Fruit fly (Drosophila melanogaster) whole organism, embryonic: Measurements from ENCODE around the gene CG6567.

Experiments
- Ada2b ChIP-seq: fragments of 200-800 bp; sonication (Bioruptor generic); IDR thresholded peaks from 2 replicates; pipeline ENCODE4 v1.3.6; 2022; ENCODE audit warnings: missing biosample characterization, missing genetic modification characterization
- Antp ChIP-seq: fragments of 200-800 bp; sonication (Bioruptor generic); optimal IDR thresholded peaks from 3 replicates; lab custom pipeline; 2016; ENCODE audit warnings: missing biosample characterization, missing genetic modification characterization
- Bteb2 ChIP-seq: fragments of 200-800 bp; sonication (Bioruptor generic); optimal IDR thresholded peaks from 2 replicates; lab custom pipeline; 2016; ENCODE audit warnings: missing biosample characterization, missing genetic modification characterization
- C15 ChIP-seq: fragments of 200-800 bp; sonication (Bioruptor generic); IDR thresholded peaks from 3 replicates; pipeline ENCODE4 v1.3.6; 2022; ENCODE audit warnings: missing biosample characterization, missing genetic modification characterization
- CG10147 ChIP-seq: fragments of 200-800 bp; sonication (Bioruptor generic); optimal IDR thresholded peaks from 2 replicates; lab custom pipeline; 2019; ENCODE audit warnings: missing biosample characterization, mild to moderate bottlenecking, missing genetic modification characterization, moderate library complexity
- CG11093 ChIP-seq: fragments of 200-800 bp; sonication (Bioruptor generic); IDR thresholded peaks from 3 replicates; pipeline ENCODE4 v1.3.6; 2022; ENCODE audit warnings: missing biosample characterization, missing genetic modification characterization
- CG11696 ChIP-seq: fragments of 200-800 bp; sonication (Bioruptor generic); IDR thresholded peaks from 2 replicates; pipeline ENCODE4 v1.3.6; 2022; ENCODE audit warnings: missing biosample characterization, missing genetic modification characterization
- CG12155 ChIP-seq: fragments of 200-800 bp; sonication (Bioruptor generic); optimal IDR thresholded peaks from 3 replicates; lab custom pipeline; 2016; ENCODE audit warnings: missing biosample characterization, missing genetic modification characterization
- CG1233 ChIP-seq: fragments of 200-800 bp; sonication (Bioruptor generic); optimal IDR thresholded peaks from 4 replicates; lab custom pipeline; 2018; ENCODE audit warnings: missing biosample characterization, mild to moderate bottlenecking, missing genetic modification characterization
- CG13123 ChIP-seq: fragments of 200-800 bp; sonication (Bioruptor generic); optimal IDR thresholded peaks from 2 replicates; lab custom pipeline; 2016; ENCODE audit warnings: missing biosample characterization, missing genetic modification characterization
- CG15696 ChIP-seq: fragments of 200-800 bp; sonication (Bioruptor generic); optimal IDR thresholded peaks from 2 replicates; lab custom pipeline; 2019; ENCODE audit warnings: missing biosample characterization, mild to moderate bottlenecking, missing genetic modification characterization, moderate library complexity
- CG17802 ChIP-seq: fragments of 200-800 bp; sonication (Bioruptor generic); optimal IDR thresholded peaks from 2 replicates; lab custom pipeline; 2018; ENCODE audit warnings: missing biosample characterization, mild to moderate bottlenecking, missing genetic modification characterization, moderate library complexity
- CG17912 ChIP-seq: fragments of 200-800 bp; sonication (Bioruptor generic); optimal IDR thresholded peaks from 2 replicates; lab custom pipeline; 2018; ENCODE audit warnings: missing biosample characterization, mild to moderate bottlenecking, missing genetic modification characterization
- CG18599 ChIP-seq: fragments of 200-800 bp; sonication (Bioruptor generic); optimal IDR thresholded peaks from 3 replicates; lab custom pipeline; 2017; ENCODE audit warnings: missing biosample characterization, missing genetic modification characterization, mild to moderate bottlenecking, moderate library complexity, missing genetic modification reagents
- CG31224 ChIP-seq: fragments of 200-800 bp; sonication (Bioruptor generic); IDR thresholded peaks from 2 replicates; pipeline ENCODE4 v1.3.6; 2022; ENCODE audit warnings: missing biosample characterization, missing genetic modification characterization
- CG31441 ChIP-seq: fragments of 200-800 bp; sonication (Bioruptor generic); IDR thresholded peaks from 2 replicates; pipeline ENCODE4 v1.3.6; 2022; ENCODE audit warnings: missing biosample characterization, missing genetic modification characterization
- CG32532 ChIP-seq: fragments of 200-800 bp; sonication (Bioruptor generic); IDR thresholded peaks from 2 replicates; pipeline ENCODE4 v1.3.6; 2022; ENCODE audit warnings: missing biosample characterization, missing genetic modification characterization
- CG3838 ChIP-seq: fragments of 200-800 bp; sonication (Bioruptor generic); optimal IDR thresholded peaks from 3 replicates; lab custom pipeline; 2016; ENCODE audit warnings: missing biosample characterization, missing genetic modification characterization
- CG4328 ChIP-seq: fragments of 200-800 bp; sonication (Bioruptor generic); optimal IDR thresholded peaks from 3 replicates; lab custom pipeline; 2017; ENCODE audit warnings: missing biosample characterization, missing genetic modification reagents, missing genetic modification characterization
- CG4360 ChIP-seq: fragments of 200-800 bp; sonication (Bioruptor generic); IDR thresholded peaks from 2 replicates; pipeline ENCODE4 v1.3.6; 2022; ENCODE audit warnings: missing biosample characterization, missing genetic modification characterization
- CG4617 ChIP-seq: fragments of 200-800 bp; sonication (Bioruptor generic); optimal IDR thresholded peaks from 3 replicates; lab custom pipeline; 2016; ENCODE audit warnings: missing biosample characterization, missing genetic modification characterization, borderline replicate concordance
- CG5953 ChIP-seq: fragments of 200-800 bp; sonication (Bioruptor generic); IDR thresholded peaks from 2 replicates; pipeline ENCODE4 v1.3.6; 2022; ENCODE audit warnings: missing biosample characterization, missing genetic modification characterization
- CG8290 ChIP-seq, 3 experiments: fragments of 200-800 bp; sonication (Bioruptor generic); optimal IDR thresholded peaks; 2 replicates each; lab custom pipeline; 2016 to 2019; ENCODE audit warnings: missing biosample characterization in 3 of 3, missing genetic modification characterization in 3 of 3, mild to moderate bottlenecking in 2 of 3, moderate library complexity in 1 of 3
- D ChIP-seq, 2 experiments: fragments of 200-800 bp in 1 of 2; fragments of >200 bp in 1 of 2; sonication (Bioruptor generic) in 1 of 2; optimal IDR thresholded peaks; 2 replicates in 1 of 2; 3 replicates in 1 of 2; lab custom pipeline; 2017; ENCODE audit warnings: mild to moderate bottlenecking in 1 of 2, missing biosample characterization in 1 of 2, missing genetic modification characterization in 1 of 2, missing genetic modification reagents in 1 of 2
- Hmx ChIP-seq: fragments of 200-800 bp; sonication (Bioruptor generic); optimal IDR thresholded peaks from 2 replicates; lab custom pipeline; 2016; ENCODE audit warnings: missing biosample characterization, missing genetic modification characterization
- Hr51 ChIP-seq, 2 experiments: fragments of 200-800 bp; sonication (Bioruptor generic); optimal IDR thresholded peaks; 2 replicates in 1 of 2; 3 replicates in 1 of 2; lab custom pipeline; 2016 to 2018; ENCODE audit warnings: missing biosample characterization in 2 of 2, missing genetic modification characterization in 2 of 2, mild to moderate bottlenecking in 1 of 2, moderate library complexity in 1 of 2
- Mes4 ChIP-seq: fragments of 200-800 bp; sonication (Bioruptor generic); optimal IDR thresholded peaks from 2 replicates; lab custom pipeline; 2016; ENCODE audit warnings: missing biosample characterization, missing genetic modification characterization
- Mrtf ChIP-seq: fragments of 200-800 bp; sonication (Bioruptor generic); IDR thresholded peaks from 3 replicates; pipeline ENCODE4 v1.3.6; 2022; ENCODE audit warnings: missing biosample characterization, missing genetic modification characterization
- NFAT ChIP-seq: fragments of 200-800 bp; sonication (Bioruptor generic); IDR thresholded peaks from 2 replicates; pipeline ENCODE4 v1.3.6; 2022; ENCODE audit warnings: missing biosample characterization, missing genetic modification characterization
- Oli ChIP-seq: fragments of 200-800 bp; sonication (Bioruptor generic); optimal IDR thresholded peaks from 2 replicates; lab custom pipeline; 2018; ENCODE audit warnings: missing biosample characterization, mild to moderate bottlenecking, missing genetic modification characterization, moderate library complexity
- Scr ChIP-seq: fragments of 200-800 bp; sonication (Bioruptor generic); IDR thresholded peaks from 2 replicates; pipeline ENCODE4 v1.3.6; 2022; ENCODE audit warnings: missing biosample characterization, missing genetic modification characterization; ENCODE audit not compliant: partially characterized antibody
- Spps ChIP-seq: fragments of 200-800 bp; sonication (Bioruptor generic); optimal IDR thresholded peaks from 2 replicates; lab custom pipeline; 2018; ENCODE audit warnings: missing biosample characterization, mild to moderate bottlenecking, missing genetic modification characterization
- ap ChIP-seq: fragments of 200-800 bp; sonication (Bioruptor generic); IDR thresholded peaks from 2 replicates; pipeline ENCODE4 v1.3.6; 2022; ENCODE audit warnings: missing biosample characterization, missing genetic modification characterization
- ewg ChIP-seq: fragments of 200-800 bp; sonication (Bioruptor generic); optimal IDR thresholded peaks from 3 replicates; lab custom pipeline; 2017; ENCODE audit warnings: mild to moderate bottlenecking, missing biosample characterization, missing genetic modification reagents, missing genetic modification characterization
- hb ChIP-seq: fragments of 200-800 bp; sonication (Bioruptor generic); IDR thresholded peaks from 3 replicates; pipeline ENCODE4 v1.3.6; 2022; ENCODE audit warnings: missing biosample characterization, missing genetic modification characterization; ENCODE audit not compliant: partially characterized antibody
- jing ChIP-seq: fragments of 200-800 bp; sonication (Bioruptor generic); optimal IDR thresholded peaks from 2 replicates; lab custom pipeline; 2018; ENCODE audit warnings: missing biosample characterization, mild to moderate bottlenecking, missing genetic modification characterization
- lmd ChIP-seq: fragments of 200-800 bp; sonication (Bioruptor generic); IDR thresholded peaks from 2 replicates; pipeline ENCODE4 v1.3.6; 2022; ENCODE audit warnings: missing biosample characterization, missing genetic modification characterization
- luna ChIP-seq: fragments of 200-800 bp; sonication (Bioruptor generic); optimal IDR thresholded peaks from 2 replicates; lab custom pipeline; 2016; ENCODE audit warnings: missing biosample characterization, missing genetic modification characterization
- odd ChIP-seq: fragments of 200-800 bp; sonication (Bioruptor generic); optimal IDR thresholded peaks from 2 replicates; lab custom pipeline; 2017; ENCODE audit warnings: missing biosample characterization, mild to moderate bottlenecking, missing genetic modification characterization
- pan ChIP-seq, 4 experiments: fragments of >200 bp in 3 of 4; fragments of 200-800 bp in 1 of 4; sonication (Bioruptor generic) in 1 of 4; optimal IDR thresholded peaks in 3 of 4; IDR thresholded peaks in 1 of 4; 2 replicates each; pipeline versions ENCODE4 v1.3.6 to Lab custom; 2017 to 2022; ENCODE audit warnings: missing biosample characterization in 2 of 4, missing genetic modification characterization in 2 of 4, mixed read lengths in 1 of 4
- pros ChIP-seq: fragments of 200-800 bp; sonication (Bioruptor generic); optimal IDR thresholded peaks from 3 replicates; lab custom pipeline; 2019; ENCODE audit warnings: missing biosample characterization, mild to moderate bottlenecking, missing genetic modification characterization, moderate library complexity
- ranshi ChIP-seq: fragments of 200-800 bp; sonication (Bioruptor generic); IDR thresholded peaks from 2 replicates; pipeline ENCODE4 v1.3.6; 2022; ENCODE audit warnings: missing biosample characterization, missing genetic modification characterization
- salm ChIP-seq: fragments of 200-800 bp; sonication (Bioruptor generic); optimal IDR thresholded peaks from 2 replicates; lab custom pipeline; 2018; ENCODE audit warnings: missing biosample characterization, mild to moderate bottlenecking, missing genetic modification characterization
- sens ChIP-seq: fragments of 200-800 bp; sonication (Bioruptor generic); peaks from one replicate; lab custom pipeline; 2016; ENCODE audit warnings: missing biosample characterization, missing genetic modification characterization
- sens-2 ChIP-seq: fragments of 200-800 bp; sonication (Bioruptor generic); IDR thresholded peaks from 2 replicates; pipeline ENCODE4 v1.3.6; 2022; ENCODE audit warnings: missing biosample characterization, missing genetic modification characterization
- so ChIP-seq: fragments of 200-800 bp; sonication (Bioruptor generic); IDR thresholded peaks from 3 replicates; pipeline ENCODE4 v1.3.6; 2022; ENCODE audit warnings: missing biosample characterization, missing genetic modification characterization
- wor ChIP-seq: fragments of 200-800 bp; sonication (Bioruptor generic); IDR thresholded peaks from 2 replicates; pipeline ENCODE4 v1.3.6; 2022; ENCODE audit warnings: missing biosample characterization, missing genetic modification characterization

The CG6567 gene

DNA sequence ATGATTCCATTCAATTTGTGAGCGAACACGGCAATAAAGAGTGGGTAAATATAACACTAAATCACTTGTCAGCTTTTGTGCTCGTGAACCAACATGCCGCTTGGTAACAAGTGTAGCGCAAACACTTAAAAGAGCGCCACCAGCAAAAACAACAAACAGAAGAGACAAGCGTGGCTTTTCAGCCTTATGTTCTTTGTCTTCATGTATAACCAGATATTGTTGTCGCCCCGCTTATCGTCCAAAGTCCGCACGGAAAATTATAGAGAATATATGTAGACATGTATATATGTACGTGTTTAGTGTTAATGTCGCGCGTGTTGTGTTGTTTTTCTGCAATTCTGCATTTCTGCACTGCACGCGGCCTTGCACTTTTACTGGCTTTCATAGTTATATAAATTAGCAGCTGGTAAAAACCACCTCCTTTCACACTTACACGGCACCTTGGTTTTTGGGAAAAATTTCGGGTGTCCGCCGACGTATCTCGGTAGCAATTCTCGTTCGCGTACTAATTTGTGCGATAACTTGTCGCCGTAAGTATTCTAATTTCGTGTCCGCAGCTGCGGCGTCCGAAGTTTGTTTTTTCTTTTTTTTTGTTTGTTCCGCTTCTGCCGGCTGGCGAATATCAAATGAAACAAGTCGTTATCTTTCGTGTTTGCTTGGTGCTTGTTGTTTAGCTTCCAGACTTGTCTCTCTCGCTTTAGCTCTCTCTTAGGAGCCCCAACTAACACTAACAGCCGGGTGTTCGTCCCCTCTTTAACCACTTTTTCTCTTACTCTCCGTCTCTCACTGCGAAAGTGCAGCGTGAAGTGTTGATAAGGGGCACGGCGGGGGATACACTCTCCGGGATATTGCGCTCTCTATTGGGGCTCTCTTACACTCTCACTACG is 34.6 kb upstream of the CG6567 start (continued):
- no peak for TF ChIP-seq Spps (tag; lab: Kevin White, UChicago)
- no peak for TF ChIP-seq CG17802
- TF ChIP-seq CG1233 (GFP tag; lab: Kevin White, UChicago): no peak
- no peak for TF ChIP-seq ewg (GFP tag; lab: Kevin White, UChicago)
- no peak for TF ChIP-seq Hmx (GFP tag; lab: Kevin White, UChicago)
- TF ChIP-seq jing (GFP tag; lab: Kevin White, UChicago): no peak
- TF ChIP-seq hb: no peak
- TF ChIP-seq CG4617 (GFP tag; lab: Kevin White, UChicago): no peak
- no peak for TF ChIP-seq Mes4 (GFP tag; lab: Kevin White, UChicago)
- TF ChIP-seq pan (optimal IDR thresholded peaks at IDR 0.05; lab: Kevin White, UChicago): no peak
- peak in 1 of 2 experiments; percentile 16 for TF ChIP-seq pan (GFP tag; optimal IDR thresholded peaks at IDR 0.05 in 1 of 2, IDR thresholded peaks at IDR 0.05 in 1 of 2)
- TF ChIP-seq CG3838 (GFP tag; lab: Kevin White, UChicago): no peak
- TF ChIP-seq lmd: peak; percentile 47; the same call in 1 of the 2 replicates
- TF ChIP-seq C15: no peak; the same call in 2 of the 3 replicates
- TF ChIP-seq ap (GFP tag; lab: Robert Waterston, UW): no peak
- no peak for TF ChIP-seq Mrtf (GFP tag; lab: Robert Waterston, UW)
- no peak for TF ChIP-seq wor (GFP tag; lab: Robert Waterston, UW)
- TF ChIP-seq CG10147 (GFP tag; lab: Kevin White, UChicago): peak; percentile 20
- 0 out of 2 replicates have a peak, but pooled peaks have one; percentile 16 for TF ChIP-seq CG31224 (GFP tag; lab: Robert Waterston, UW)
- TF ChIP-seq Antp (GFP tag; lab: Kevin White, UChicago): peak; percentile 31
- no peak for TF ChIP-seq CG12155 (GFP tag; lab: Kevin White, UChicago)
- TF ChIP-seq CG4328: no peak
- TF ChIP-seq CG11093: no peak
- TF ChIP-seq NFAT: peak; percentile 78
- TF ChIP-seq CG17912: no peak
- TF ChIP-seq Ada2b (GFP tag; lab: Robert Waterston, UW): peak; percentile 43; the same call in 1 of the 2 replicates
- peak; percentile 80 for TF ChIP-seq sens (GFP tag; lab: Kevin White, UChicago)
- TF ChIP-seq CG31441 (GFP tag; lab: Robert Waterston, UW): no peak
- no peak for TF ChIP-seq Oli
- no peak for TF ChIP-seq Bteb2 (GFP tag; lab: Kevin White, UChicago)
- TF ChIP-seq CG8290 (GFP tag; optimal IDR thresholded peaks at IDR 0.05; lab: Kevin White, UChicago): no peak
- TF ChIP-seq CG8290 (tag; optimal IDR thresholded peaks at IDR 0.05; lab: Kevin White, UChicago): peak in 1 of 2 experiments; percentile 65
- no peak for TF ChIP-seq CG13123 (GFP tag; lab: Kevin White, UChicago)
- TF ChIP-seq CG15696: no peak
- TF ChIP-seq D (optimal IDR thresholded peaks at IDR 0.05; lab: Kevin White, UChicago): no peak
- TF ChIP-seq D (GFP tag; optimal IDR thresholded peaks at IDR 0.05; lab: Kevin White, UChicago): no peak
- TF ChIP-seq Hr51 (GFP tag; optimal IDR thresholded peaks at IDR 0.05; lab: Kevin White, UChicago): peak in 1 of 2 experiments; percentile 9
- TF ChIP-seq CG18599 (GFP tag; lab: Kevin White, UChicago): peak; percentile 38
- TF ChIP-seq odd (GFP tag; lab: Kevin White, UChicago): no peak
- TF ChIP-seq pros (GFP tag; lab: Kevin White, UChicago): no peak
- 0 out of 2 replicates have a peak, but pooled peaks have one; percentile 13 for TF ChIP-seq Scr (GFP tag; lab: Robert Waterston, UW)
- TF ChIP-seq ranshi (GFP tag; lab: Robert Waterston, UW): no peak; the same call in 1 of the 2 replicates
- peak; percentile 50; the same call in 1 of the 2 replicates for TF ChIP-seq CG11696 (GFP tag; lab: Robert Waterston, UW)
- no peak for TF ChIP-seq CG5953 (GFP tag; lab: Robert Waterston, UW)
- TF ChIP-seq luna: no peak
- peak; percentile 73 for TF ChIP-seq CG32532 (GFP tag; lab: Robert Waterston, UW)
- TF ChIP-seq CG4360 (GFP tag; lab: Robert Waterston, UW): no peak
- peak; percentile 51; the same call in 1 of the 3 replicates for TF ChIP-seq so (GFP tag; lab: Robert Waterston, UW)
- TF ChIP-seq sens-2 (GFP tag; lab: Robert Waterston, UW): no peak
- TF ChIP-seq salm (tag; lab: Kevin White, UChicago): no peak
